Fruit fly (Drosophila melanogaster) whole organism, prepupa: Measurements from ENCODE around the gene Gclm.

Source experiments
- Blimp-1 ChIP-seq: fragments of 200-800 bp; sonication (Bioruptor generic); optimal IDR thresholded peaks from 3 replicates; lab custom pipeline; 2017; ENCODE audit warnings: missing biosample characterization, missing genetic modification characterization, mild to moderate bottlenecking, moderate library complexity, missing genetic modification reagents
- CG10631 ChIP-seq: fragments of 200-800 bp; sonication (Bioruptor generic); optimal IDR thresholded peaks from 2 replicates; lab custom pipeline; 2016; ENCODE audit warnings: missing biosample characterization, missing genetic modification characterization
- CG11294 ChIP-seq: fragments of 200-800 bp; sonication (Bioruptor generic); IDR thresholded peaks from 2 replicates; pipeline ENCODE4 v1.3.6; 2022; ENCODE audit warnings: missing biosample characterization, missing genetic modification characterization
- CG11902 ChIP-seq: fragments of 200-800 bp; sonication (Bioruptor generic); optimal IDR thresholded peaks from 3 replicates; lab custom pipeline; 2016; ENCODE audit warnings: missing biosample characterization, missing genetic modification characterization
- CG15336 ChIP-seq: fragments of 200-800 bp; sonication (Bioruptor generic); IDR thresholded peaks from 2 replicates; pipeline ENCODE4 v1.3.6; 2022; ENCODE audit warnings: missing biosample characterization, missing genetic modification characterization
- CG31627 ChIP-seq: fragments of 200-800 bp; sonication (Bioruptor generic); optimal IDR thresholded peaks from 3 replicates; lab custom pipeline; 2016; ENCODE audit warnings: missing biosample characterization, missing genetic modification characterization
- CG32006 ChIP-seq: fragments of 200-800 bp; sonication (Bioruptor generic); optimal IDR thresholded peaks from 3 replicates; lab custom pipeline; 2017; ENCODE audit warnings: missing biosample characterization, mild to moderate bottlenecking, missing genetic modification characterization
- CG6163 ChIP-seq: fragments of 200-800 bp; sonication (Bioruptor generic); IDR thresholded peaks from 3 replicates; pipeline ENCODE4 v1.3.6; 2022; ENCODE audit warnings: missing biosample characterization, missing genetic modification characterization
- CG6276 ChIP-seq: fragments of 200-800 bp; sonication (Bioruptor generic); optimal IDR thresholded peaks from 2 replicates; lab custom pipeline; 2017; ENCODE audit warnings: missing biosample characterization, mild to moderate bottlenecking, missing genetic modification characterization
- CG6792 ChIP-seq: fragments of 200-800 bp; sonication (Bioruptor generic); optimal IDR thresholded peaks from 3 replicates; lab custom pipeline; 2016; ENCODE audit warnings: missing biosample characterization, missing genetic modification characterization
- CG6854 ChIP-seq: fragments of 200-800 bp; sonication (Bioruptor generic); optimal IDR thresholded peaks from 2 replicates; lab custom pipeline; 2017; ENCODE audit warnings: missing biosample characterization, mild to moderate bottlenecking, missing genetic modification characterization
- CG7368 ChIP-seq: fragments of 200-800 bp; sonication (Bioruptor generic); optimal IDR thresholded peaks from 3 replicates; lab custom pipeline; 2016; ENCODE audit warnings: missing biosample characterization, missing genetic modification characterization
- CG8119 ChIP-seq: fragments of 200-800 bp; sonication (Bioruptor generic); IDR thresholded peaks from 3 replicates; pipeline ENCODE4 v1.3.6; 2022; ENCODE audit warnings: missing biosample characterization, missing genetic modification characterization
- CG8319 ChIP-seq: fragments of 200-800 bp; sonication (Bioruptor generic); optimal IDR thresholded peaks from 3 replicates; lab custom pipeline; 2016; ENCODE audit warnings: missing biosample characterization, missing genetic modification characterization
- CG8632 ChIP-seq: fragments of 200-800 bp; sonication (Bioruptor generic); optimal IDR thresholded peaks from 3 replicates; lab custom pipeline; 2016; ENCODE audit warnings: missing biosample characterization, missing genetic modification characterization
- CG9139 ChIP-seq: fragments of 200-800 bp; sonication (Bioruptor generic); optimal IDR thresholded peaks from 3 replicates; lab custom pipeline; 2017; ENCODE audit warnings: missing biosample characterization, mild to moderate bottlenecking, missing genetic modification characterization
- Eip75B ChIP-seq: fragments of 200-800 bp; sonication (Bioruptor generic); optimal IDR thresholded peaks from 3 replicates; lab custom pipeline; 2016; ENCODE audit warnings: missing biosample characterization, missing genetic modification characterization
- Eip78C ChIP-seq: fragments of 200-800 bp; sonication (Bioruptor generic); peaks from one replicate; lab custom pipeline; 2016; ENCODE audit warnings: missing biosample characterization, missing genetic modification characterization
- Eip93F ChIP-seq: fragments of 200-800 bp; sonication (Bioruptor generic); optimal IDR thresholded peaks from 2 replicates; lab custom pipeline; 2016; ENCODE audit warnings: missing biosample characterization, mild to moderate bottlenecking, missing genetic modification characterization
- Ets21C ChIP-seq: fragments of 200-800 bp; sonication (Bioruptor generic); optimal IDR thresholded peaks from 3 replicates; lab custom pipeline; 2016; ENCODE audit warnings: missing biosample characterization, missing genetic modification characterization
- Ets96B ChIP-seq: fragments of 200-800 bp; optimal IDR thresholded peaks from 2 replicates; lab custom pipeline; 2019; ENCODE audit warnings: missing biosample characterization, mild to moderate bottlenecking, missing genetic modification characterization, moderate library complexity
- Gug ChIP-seq: fragments of 200-800 bp; sonication (Bioruptor generic); IDR thresholded peaks from 2 replicates; pipeline ENCODE4 v1.3.6; 2022; ENCODE audit warnings: missing biosample characterization, missing genetic modification characterization
- Hr38 ChIP-seq: sonication (Bioruptor generic); optimal IDR thresholded peaks from 2 replicates; lab custom pipeline; 2016; ENCODE audit warnings: missing biosample characterization, missing genetic modification characterization
- Hr39 ChIP-seq: fragments of 200-800 bp; sonication (Bioruptor generic); optimal IDR thresholded peaks from 2 replicates; lab custom pipeline; 2016; ENCODE audit warnings: missing biosample characterization, missing genetic modification characterization
- Met ChIP-seq: fragments of 200-800 bp; sonication (Bioruptor generic); optimal IDR thresholded peaks from 3 replicates; lab custom pipeline; 2016; ENCODE audit warnings: missing biosample characterization, missing genetic modification characterization
- Sox102F ChIP-seq: fragments of 200-800 bp; sonication (Bioruptor generic); optimal IDR thresholded peaks from 2 replicates; lab custom pipeline; 2016; ENCODE audit warnings: missing biosample characterization, mild to moderate bottlenecking, missing genetic modification characterization
- Sox14 ChIP-seq: fragments of 200-800 bp; sonication (Bioruptor generic); optimal IDR thresholded peaks from 3 replicates; lab custom pipeline; 2016; ENCODE audit warnings: missing biosample characterization, missing genetic modification characterization
- achi ChIP-seq: fragments of 200-800 bp; sonication (Bioruptor generic); optimal IDR thresholded peaks from 3 replicates; lab custom pipeline; 2016; ENCODE audit warnings: missing biosample characterization, missing genetic modification characterization
- cyc ChIP-seq: fragments of 200-800 bp; sonication (Bioruptor generic); optimal IDR thresholded peaks from 3 replicates; lab custom pipeline; 2016; ENCODE audit warnings: missing biosample characterization, missing genetic modification characterization
- dac ChIP-seq: fragments of 200-800 bp; sonication (Bioruptor generic); optimal IDR thresholded peaks from 2 replicates; lab custom pipeline; 2017; ENCODE audit warnings: missing biosample characterization, mild to moderate bottlenecking, missing genetic modification characterization
- eg ChIP-seq: fragments of 200-800 bp; sonication (Bioruptor generic); IDR thresholded peaks from 3 replicates; pipeline ENCODE4 v1.3.6; 2022; ENCODE audit warnings: missing biosample characterization, missing genetic modification characterization
- esn ChIP-seq: fragments of 200-800 bp; sonication (Bioruptor generic); optimal IDR thresholded peaks from 2 replicates; lab custom pipeline; 2016; ENCODE audit warnings: missing biosample characterization, mild to moderate bottlenecking, missing genetic modification characterization, moderate library complexity
- fd59A ChIP-seq: fragments of 200-800 bp; sonication (Bioruptor generic); optimal IDR thresholded peaks from 2 replicates; lab custom pipeline; 2017; ENCODE audit warnings: missing biosample characterization, mild to moderate bottlenecking, missing genetic modification characterization, missing genetic modification reagents
- fd85E ChIP-seq: fragments of 200-800 bp; sonication (Bioruptor generic); optimal IDR thresholded peaks from 3 replicates; lab custom pipeline; 2016; ENCODE audit warnings: missing biosample characterization, missing genetic modification characterization
- fkh ChIP-seq: fragments of 200-800 bp; sonication (Bioruptor generic); optimal IDR thresholded peaks from 3 replicates; lab custom pipeline; 2017; ENCODE audit warnings: missing biosample characterization, mild to moderate bottlenecking, missing genetic modification characterization, moderate library complexity
- lz ChIP-seq: fragments of 200-800 bp; sonication (Bioruptor generic); optimal IDR thresholded peaks from 3 replicates; lab custom pipeline; 2016; ENCODE audit warnings: missing biosample characterization, missing genetic modification characterization
- net ChIP-seq: fragments of 200-800 bp; sonication (Bioruptor generic); optimal IDR thresholded peaks from 3 replicates; lab custom pipeline; 2016; ENCODE audit warnings: missing biosample characterization, missing genetic modification characterization
- pdm3 ChIP-seq: fragments of 200-800 bp; sonication (Bioruptor generic); optimal IDR thresholded peaks from 3 replicates; lab custom pipeline; 2016; ENCODE audit warnings: missing biosample characterization, missing genetic modification characterization
- salr ChIP-seq, 2 experiments: fragments of 200-800 bp; sonication (Bioruptor generic); optimal IDR thresholded peaks; 3 replicates each; lab custom pipeline; 2016 to 2018; ENCODE audit warnings: missing biosample characterization in 2 of 2, missing genetic modification characterization in 2 of 2, mild to moderate bottlenecking in 1 of 2
- spab ChIP-seq: fragments of 200-800 bp; sonication (Bioruptor generic); optimal IDR thresholded peaks from 2 replicates; lab custom pipeline; 2017; ENCODE audit warnings: missing biosample characterization, mild to moderate bottlenecking, missing genetic modification characterization, missing genetic modification reagents
- ss ChIP-seq, 2 experiments: fragments of 200-800 bp; sonication (Bioruptor generic); optimal IDR thresholded peaks; 2 replicates in 1 of 2; 3 replicates in 1 of 2; lab custom pipeline; 2017 to 2018; ENCODE audit warnings: mild to moderate bottlenecking in 2 of 2, missing biosample characterization in 2 of 2, missing genetic modification characterization in 2 of 2, moderate library complexity in 1 of 2
- svp ChIP-seq: fragments of 200-800 bp; sonication (Bioruptor generic); peaks from one replicate; lab custom pipeline; 2016; ENCODE audit warnings: missing biosample characterization, missing genetic modification characterization
- topi ChIP-seq: fragments of 200-800 bp; sonication (Bioruptor generic); optimal IDR thresholded peaks from 3 replicates; lab custom pipeline; 2016; ENCODE audit warnings: missing biosample characterization, missing genetic modification characterization
- vri ChIP-seq: fragments of 200-800 bp; sonication (Bioruptor generic); optimal IDR thresholded peaks from 3 replicates; lab custom pipeline; 2016; ENCODE audit warnings: missing biosample characterization, mild to moderate bottlenecking, missing genetic modification characterization

The Gclm gene

DNA sequence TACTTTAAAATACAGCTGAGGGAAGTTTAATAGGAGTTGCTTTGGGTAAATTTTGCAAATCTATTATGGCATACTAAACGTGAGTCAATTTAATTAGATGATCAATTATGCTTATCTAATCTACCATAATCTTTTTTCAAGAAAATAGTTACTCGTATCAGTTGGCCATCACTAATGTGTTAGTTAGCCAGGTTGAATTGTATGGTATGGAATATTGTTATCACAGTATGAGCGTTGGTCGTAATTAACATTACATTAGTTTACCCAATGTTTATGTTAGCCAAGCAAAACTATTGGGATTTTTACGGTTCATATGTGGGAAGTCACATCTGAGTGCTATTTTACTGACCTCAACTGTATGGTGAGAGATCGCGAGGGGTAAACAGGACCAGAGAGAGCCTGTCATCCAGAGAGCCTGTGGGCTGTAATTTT, 12.8 kb downstream of the Gclm start (continued):
- TF ChIP-seq Ets21C (GFP tag; lab: Kevin White, UChicago) (peak; percentile 78), Eip78C (GFP tag; lab: Kevin White, UChicago) (peak; percentile 92), CG8319 (peak; percentile 40), Hr38 (GFP tag; lab: Kevin White, UChicago) (no peak), eg (no peak), Eip75B (peak; percentile 78), CG9139 (GFP tag; lab: Kevin White, UChicago) (peak; percentile 29), CG31627 (GFP tag; lab: Kevin White, UChicago) (peak; percentile 87)

DNA sequence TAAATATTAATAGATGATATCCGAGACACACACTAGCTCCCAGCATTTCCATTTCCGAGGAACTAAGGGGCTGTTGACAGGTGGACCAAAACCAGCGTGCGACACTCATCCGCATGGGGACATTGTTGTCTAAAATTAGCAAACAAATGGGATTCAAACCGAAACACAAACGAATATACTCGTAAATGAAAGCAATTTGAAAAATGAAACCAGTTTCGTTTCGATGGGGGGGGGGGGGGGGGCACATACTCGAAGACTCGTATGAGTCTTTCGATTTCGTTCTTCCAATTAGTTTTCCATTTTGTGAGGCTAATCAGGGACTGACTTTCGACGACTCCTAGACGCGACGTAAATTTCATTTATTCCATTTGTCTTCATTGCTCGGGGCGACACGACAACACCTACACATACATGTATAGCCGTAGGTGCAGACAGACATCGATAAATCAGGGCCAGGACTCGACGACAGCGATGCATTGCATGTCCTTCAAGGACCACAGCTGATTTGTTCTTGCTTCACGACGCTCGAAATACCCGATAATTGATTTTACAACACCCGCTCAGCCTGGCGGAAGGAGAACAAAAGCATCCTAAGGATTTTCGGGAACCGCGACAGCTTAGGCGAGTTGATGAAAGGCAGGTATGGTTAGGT, 13.5 kb downstream of the Gclm start:
- TF ChIP-seq pdm3 = no peak
- no peak for TF ChIP-seq CG8319

DNA sequence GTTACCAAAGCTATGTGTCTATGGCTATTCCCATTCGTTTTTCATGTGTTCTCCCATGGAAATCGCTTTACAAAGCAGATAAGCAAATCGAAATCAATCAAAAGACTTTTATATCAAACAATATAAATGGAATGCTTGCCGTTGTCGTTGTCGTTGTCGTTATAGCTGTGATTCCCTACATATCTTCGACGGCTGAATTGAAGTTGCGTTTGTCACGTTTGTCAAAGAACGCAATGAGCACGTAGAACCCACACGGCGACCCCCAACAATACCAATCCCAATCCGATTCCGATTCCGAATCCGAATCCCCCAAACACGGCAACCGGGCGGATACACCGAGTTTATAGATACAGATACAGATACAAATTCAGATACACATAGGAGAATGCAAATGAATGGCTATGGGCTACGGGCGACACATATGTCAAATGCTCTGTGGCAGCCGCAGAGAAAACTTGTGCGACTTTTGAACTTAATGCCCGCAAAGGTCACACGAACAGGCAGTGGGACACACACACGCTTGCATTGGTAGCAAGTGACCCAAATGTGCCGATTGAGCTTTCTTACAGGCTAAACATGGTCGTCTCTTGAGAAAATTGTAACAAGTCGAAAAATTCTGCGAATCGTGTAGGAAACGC, 16.4 kb downstream of the Gclm start:
- TF ChIP-seq fd59A (GFP tag; lab: Kevin White, UChicago) (no peak), salr (GFP tag; optimal IDR thresholded peaks at IDR 0.05; lab: Kevin White, UChicago) (no peak), CG11294 (GFP tag; lab: Robert Waterston, UW) (no peak), dac (no peak), CG6163 (no peak), svp (GFP tag; lab: Kevin White, UChicago) (no peak), Ets96B (tag; lab: Kevin White, UChicago) (no peak), fd85E (GFP tag; lab: Kevin White, UChicago) (no peak), Gug (no peak), lz (GFP tag; lab: Kevin White, UChicago) (no peak), net (no peak), Sox14 (GFP tag; lab: Kevin White, UChicago) (no peak), Eip75B (no peak), ss (GFP tag; optimal IDR thresholded peaks at IDR 0.05; lab: Kevin White, UChicago) (no peak), Met (GFP tag; lab: Kevin White, UChicago) (no peak), topi (no peak), CG11902 (no peak), CG8319 (no peak), cyc (GFP tag; lab: Kevin White, UChicago) (no peak)
- TF ChIP-seq, all 60 proteins: peak for 0

DNA sequence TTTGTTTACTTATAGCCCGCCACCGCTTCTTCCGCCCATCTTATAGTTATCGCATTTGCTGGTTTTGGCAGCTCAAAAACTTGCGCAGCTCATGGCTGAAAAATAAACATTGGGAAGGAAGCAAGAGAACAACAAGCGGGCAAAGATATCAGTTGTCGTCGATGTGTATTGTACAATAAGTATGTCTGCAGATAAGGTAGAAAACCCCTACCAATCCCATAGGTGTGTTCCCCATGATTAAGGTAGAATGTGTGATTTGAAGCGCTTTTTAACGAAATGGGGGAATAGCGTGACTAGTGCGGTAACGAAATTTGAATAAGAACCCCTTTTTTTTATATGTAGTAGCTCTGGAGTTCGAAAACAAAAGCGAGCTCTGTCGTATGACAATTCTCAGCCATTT, 17.2 kb downstream of the Gclm start:
- TF ChIP-seq CG11902 (no peak), CG32006 (GFP tag; lab: Kevin White, UChicago) (no peak), spab (GFP tag; lab: Kevin White, UChicago) (no peak), Sox14 (GFP tag; lab: Kevin White, UChicago) (no peak), fkh (GFP tag; lab: Kevin White, UChicago) (peak; percentile 81), vri (GFP tag; lab: Kevin White, UChicago) (no peak), net (no peak), CG15336 (GFP tag; lab: Robert Waterston, UW) (no peak)

DNA sequence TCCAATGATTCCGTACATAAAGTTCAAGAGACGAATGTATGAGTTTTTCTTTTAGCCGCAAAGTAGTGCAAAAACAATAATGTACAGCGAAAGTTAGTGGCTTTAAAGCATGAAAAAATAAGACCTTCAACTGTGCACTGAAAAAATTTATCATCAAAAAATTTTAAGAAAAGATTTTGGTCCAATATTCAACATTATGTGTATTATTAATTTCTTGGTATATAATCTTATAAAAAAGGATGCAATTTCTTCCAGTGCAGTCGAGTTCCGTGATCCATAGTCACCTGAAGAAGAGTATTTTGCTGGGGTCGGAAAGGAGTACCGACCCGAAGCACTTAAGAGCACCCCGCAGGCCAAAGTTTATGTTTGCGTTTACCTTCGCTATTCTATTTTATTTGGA, 17.7 kb downstream of the Gclm start:
- TF ChIP-seq Sox14 (GFP tag; lab: Kevin White, UChicago) (peak; percentile 18), CG6854 (GFP tag; lab: Kevin White, UChicago) (no peak), CG8119 (GFP tag; lab: Robert Waterston, UW) (peak; percentile 76), CG8632 (peak; percentile 44), CG6792 (no peak), CG7368 (peak; percentile 6), Eip93F (GFP tag; lab: Kevin White, UChicago) (no peak), dac (no peak), achi (peak; percentile 53), fd85E (GFP tag; lab: Kevin White, UChicago) (no peak), CG11294 (GFP tag; lab: Robert Waterston, UW) (peak; percentile 14; the same call in 1 of the 2 replicates), Hr39 (GFP tag; lab: Kevin White, UChicago) (peak; percentile 26), CG6276 (peak; percentile 38), Blimp-1 (no peak), Sox102F (peak; percentile 0), CG10631 (GFP tag; lab: Kevin White, UChicago) (peak; percentile 8), esn (GFP tag; lab: Kevin White, UChicago) (peak; percentile 29)
